Worm (Caenorhabditis elegans) whole organism, mixed stage, embryonic: Measurements from ENCODE around the gene aakg-5.

Experiments
- ces-1 ChIP-seq: fragments of 150-350 bp; optimal IDR thresholded peaks from 2 replicates; lab custom pipeline; 2014; ENCODE audit warnings: missing biosample characterization, missing genetic modification reagents, missing genetic modification characterization
- drap-1 ChIP-seq: fragments of 200-800 bp; sonication (Bioruptor generic); optimal IDR thresholded peaks from 3 replicates; lab custom pipeline; 2018; ENCODE audit warnings: mild to moderate bottlenecking, missing genetic modification characterization, missing compliant biosample characterization
- elt-1 ChIP-seq: sonication (generic microtip); optimal IDR thresholded peaks from 2 replicates; lab custom pipeline; 2017; ENCODE audit warnings: missing genetic modification characterization, mild to moderate bottlenecking, missing compliant biosample characterization, antibody characterized with exemption, moderate library complexity, borderline replicate concordance; ENCODE audit not compliant: insufficient read depth
- elt-3 ChIP-seq: fragments of 150-350 bp; optimal IDR thresholded peaks from 2 replicates; lab custom pipeline; 2014; ENCODE audit warnings: missing biosample characterization, missing genetic modification characterization
- lin-13 ChIP-seq: fragments of 150-350 bp; optimal IDR thresholded peaks from 2 replicates; lab custom pipeline; 2014; ENCODE audit warnings: missing biosample characterization, missing genetic modification characterization
- lin-32 ChIP-seq: fragments of 200-800 bp; sonication (Bioruptor generic); optimal IDR thresholded peaks from 2 replicates; lab custom pipeline; 2018; ENCODE audit warnings: mild to moderate bottlenecking, missing genetic modification characterization, missing compliant biosample characterization
- mls-2 ChIP-seq: sonication (generic microtip); optimal IDR thresholded peaks from 2 replicates; lab custom pipeline; 2016; ENCODE audit warnings: mild to moderate bottlenecking, missing genetic modification characterization, moderate library complexity, missing compliant biosample characterization
- snpc-4 ChIP-seq: fragments of 150-350 bp; optimal IDR thresholded peaks from 2 replicates; lab custom pipeline; 2014; ENCODE audit warnings: missing biosample characterization, missing genetic modification characterization
- sptf-1 ChIP-seq: sonication (generic microtip); optimal IDR thresholded peaks from 2 replicates; lab custom pipeline; 2017; ENCODE audit warnings: mild to moderate bottlenecking, missing genetic modification characterization, moderate library complexity, missing compliant biosample characterization
- unc-120 ChIP-seq: sonication (generic microtip); optimal IDR thresholded peaks from 2 replicates; lab custom pipeline; 2017; ENCODE audit warnings: missing genetic modification characterization, missing compliant biosample characterization; ENCODE audit not compliant: poor library complexity, severe bottlenecking
- unc-39 ChIP-seq: fragments of 150-350 bp; optimal IDR thresholded peaks from 2 replicates; lab custom pipeline; 2014; ENCODE audit warnings: missing biosample characterization, missing genetic modification characterization
- unc-62 ChIP-seq: fragments of 150-350 bp; optimal IDR thresholded peaks from 2 replicates; lab custom pipeline; 2014; ENCODE audit warnings: missing biosample characterization, missing genetic modification reagents, missing genetic modification characterization

- TF ChIP-seq unc-120 = no peak
- no peak for TF ChIP-seq unc-62 (GFP tag; lab: Kevin White, UChicago)
- TF ChIP-seq lin-13 (tag; lab: Kevin White, UChicago) = no peak
- no peak for TF ChIP-seq lin-32 (GFP tag; lab: Kevin White, UChicago)
- TF ChIP-seq elt-3 = no peak
- TF ChIP-seq sptf-1 = no peak
- no peak for TF ChIP-seq elt-1 (tag; lab: Kevin White, UChicago)
- no peak for TF ChIP-seq mls-2 (tag; lab: Kevin White, UChicago)
- no peak for TF ChIP-seq snpc-4 (tag; lab: Kevin White, UChicago)
- no peak for TF ChIP-seq unc-39
- TF ChIP-seq drap-1 (GFP tag; lab: Kevin White, UChicago) = no peak
- TF ChIP-seq ces-1 (GFP tag; lab: Kevin White, UChicago) = no peak
Measured at ce11 chrII:10016013-10016412, 41.1 kb upstream of the aakg-5 start, which contains the start of gene lec-2.
